Fruit fly (Drosophila melanogaster) whole organism, embryonic: ENCODE measurements around the gene CG43672.

Source experiments
- Aef1 ChIP-seq: fragments of 200-800 bp; sonication (Bioruptor generic); IDR thresholded peaks from 3 replicates; pipeline ENCODE4 v1.3.6; 2022; ENCODE audit warnings: missing biosample characterization, missing genetic modification characterization
- Blimp-1 ChIP-seq: fragments of 200-800 bp; sonication (Bioruptor generic); optimal IDR thresholded peaks from 3 replicates; lab custom pipeline; 2018; ENCODE audit warnings: missing biosample characterization, missing genetic modification characterization, mild to moderate bottlenecking, moderate library complexity, missing genetic modification reagents
- CG10321 ChIP-seq: fragments of 200-800 bp; sonication (Bioruptor generic); IDR thresholded peaks from 2 replicates; pipeline ENCODE4 v1.3.6; 2022; ENCODE audit warnings: missing biosample characterization, missing genetic modification characterization
- CG10959 ChIP-seq: fragments of 200-800 bp; sonication (Bioruptor generic); IDR thresholded peaks from 2 replicates; pipeline ENCODE4 v1.3.6; 2022; ENCODE audit warnings: missing biosample characterization, missing genetic modification characterization
- CG11456 ChIP-seq: fragments of 200-800 bp; sonication (Bioruptor generic); IDR thresholded peaks from 3 replicates; pipeline ENCODE4 v1.3.6; 2022; ENCODE audit warnings: missing biosample characterization, missing genetic modification characterization
- CG12155 ChIP-seq: fragments of 200-800 bp; sonication (Bioruptor generic); optimal IDR thresholded peaks from 3 replicates; lab custom pipeline; 2016; ENCODE audit warnings: missing biosample characterization, missing genetic modification characterization
- CG12299 ChIP-seq: fragments of 200-800 bp; sonication (Bioruptor generic); optimal IDR thresholded peaks from 2 replicates; lab custom pipeline; 2018; ENCODE audit warnings: missing biosample characterization, mild to moderate bottlenecking, missing genetic modification characterization
- CG12391 ChIP-seq: fragments of 200-800 bp; sonication (Bioruptor generic); optimal IDR thresholded peaks from 3 replicates; lab custom pipeline; 2018; ENCODE audit warnings: missing biosample characterization, mild to moderate bottlenecking, missing genetic modification characterization, moderate library complexity
- CG13775 ChIP-seq: fragments of 200-800 bp; sonication (Bioruptor generic); optimal IDR thresholded peaks from 3 replicates; lab custom pipeline; 2017; ENCODE audit warnings: missing biosample characterization, mild to moderate bottlenecking, missing genetic modification characterization
- CG14667 ChIP-seq: fragments of 200-800 bp; sonication (Bioruptor generic); IDR thresholded peaks from 2 replicates; pipeline ENCODE4 v1.3.6; 2022; ENCODE audit warnings: missing biosample characterization, missing genetic modification characterization
- CG17361 ChIP-seq: fragments of 200-800 bp; sonication (Bioruptor generic); IDR thresholded peaks from 3 replicates; pipeline ENCODE4 v1.3.6; 2022; ENCODE audit warnings: missing biosample characterization, missing genetic modification characterization
- CG17802 ChIP-seq: fragments of 200-800 bp; sonication (Bioruptor generic); optimal IDR thresholded peaks from 2 replicates; lab custom pipeline; 2018; ENCODE audit warnings: missing biosample characterization, mild to moderate bottlenecking, missing genetic modification characterization, moderate library complexity
- CG3065 ChIP-seq: fragments of 200-800 bp; sonication (Bioruptor generic); optimal IDR thresholded peaks from 2 replicates; lab custom pipeline; 2016; ENCODE audit warnings: missing biosample characterization, missing genetic modification characterization
- CG4707 ChIP-seq: fragments of 200-800 bp; sonication (Bioruptor generic); optimal IDR thresholded peaks from 2 replicates; lab custom pipeline; 2018; ENCODE audit warnings: missing biosample characterization, mild to moderate bottlenecking, missing genetic modification characterization, moderate library complexity
- CG6175 ChIP-seq: fragments of 200-800 bp; sonication (Bioruptor generic); IDR thresholded peaks from 3 replicates; pipeline ENCODE4 v1.3.6; 2022; ENCODE audit warnings: missing biosample characterization, missing genetic modification characterization
- CG8478 ChIP-seq: fragments of >200 bp; optimal IDR thresholded peaks from 2 replicates; lab custom pipeline; 2018
- CG8765 ChIP-seq: fragments of 200-800 bp; sonication (Bioruptor generic); IDR thresholded peaks from 2 replicates; pipeline ENCODE4 v1.3.6; 2022; ENCODE audit warnings: missing biosample characterization, missing genetic modification characterization
- CG8924 ChIP-seq: fragments of 200-800 bp; optimal IDR thresholded peaks from 3 replicates; lab custom pipeline; 2019; ENCODE audit warnings: missing biosample characterization, mild to moderate bottlenecking, missing genetic modification characterization, moderate library complexity
- CG9727 ChIP-seq: fragments of 200-800 bp; sonication (Bioruptor generic); optimal IDR thresholded peaks from 3 replicates; lab custom pipeline; 2017; ENCODE audit warnings: missing biosample characterization, mild to moderate bottlenecking, missing genetic modification characterization
- CTCF ChIP-seq: fragments of 200-800 bp; sonication (Bioruptor generic); optimal IDR thresholded peaks from 2 replicates; lab custom pipeline; 2017; ENCODE audit warnings: missing biosample characterization, mild to moderate bottlenecking, missing genetic modification characterization, moderate library complexity
- CkIIα-i1 ChIP-seq: fragments of 200-800 bp; sonication (Bioruptor generic); IDR thresholded peaks from 2 replicates; pipeline ENCODE4 v1.3.6; 2022; ENCODE audit warnings: missing biosample characterization, missing genetic modification characterization
- D19A ChIP-seq: fragments of 200-800 bp; optimal IDR thresholded peaks from 3 replicates; lab custom pipeline; 2019; ENCODE audit warnings: missing biosample characterization, mild to moderate bottlenecking, missing genetic modification characterization, moderate library complexity
- E2f1 ChIP-seq: fragments of 200-800 bp; sonication (Bioruptor generic); IDR thresholded peaks from 2 replicates; pipeline ENCODE4 v1.3.6; 2022; ENCODE audit warnings: missing biosample characterization, missing genetic modification characterization
- E2f2 ChIP-seq: fragments of 200-800 bp; sonication (Bioruptor generic); IDR thresholded peaks from 2 replicates; pipeline ENCODE4 v1.3.6; 2022; ENCODE audit warnings: missing biosample characterization, missing genetic modification characterization
- Ets65A ChIP-seq: fragments of 200-800 bp; sonication (Bioruptor generic); peaks from one replicate; lab custom pipeline; 2016; ENCODE audit warnings: missing biosample characterization, missing genetic modification characterization
- Ets97D ChIP-seq: fragments of 200-800 bp; sonication (Bioruptor generic); optimal IDR thresholded peaks from 3 replicates; lab custom pipeline; 2016; ENCODE audit warnings: missing biosample characterization, missing genetic modification characterization
- Opbp ChIP-seq: fragments of 200-800 bp; sonication (Bioruptor generic); IDR thresholded peaks from 3 replicates; pipeline ENCODE4 v1.3.6; 2022; ENCODE audit warnings: missing biosample characterization, missing genetic modification characterization; ENCODE audit not compliant: partially characterized antibody
- Sry-δ ChIP-seq: fragments of 200-800 bp; sonication (Bioruptor generic); optimal IDR thresholded peaks from 2 replicates; lab custom pipeline; 2016; ENCODE audit warnings: missing biosample characterization, missing genetic modification characterization
- Usf ChIP-seq: fragments of 200-800 bp; sonication (Bioruptor generic); optimal IDR thresholded peaks from 2 replicates; lab custom pipeline; 2017; ENCODE audit warnings: missing genotype, missing biosample characterization, missing genetic modification characterization
- Xbp1 ChIP-seq: fragments of 200-800 bp; sonication (Bioruptor generic); optimal IDR thresholded peaks from 3 replicates; lab custom pipeline; 2016; ENCODE audit warnings: missing biosample characterization, mild to moderate bottlenecking, missing genetic modification characterization
- aop ChIP-seq: fragments of 200-800 bp; sonication (Bioruptor generic); IDR thresholded peaks from 2 replicates; pipeline ENCODE4 v1.3.6; 2022; ENCODE audit warnings: missing biosample characterization, missing genetic modification characterization
- bcd ChIP-seq: fragments of 200-800 bp; sonication (Bioruptor generic); optimal IDR thresholded peaks from 2 replicates; lab custom pipeline; 2017; ENCODE audit warnings: missing biosample characterization, mild to moderate bottlenecking, missing genetic modification characterization
- ci ChIP-seq: fragments of 200-800 bp; sonication (Bioruptor generic); IDR thresholded peaks from 3 replicates; pipeline ENCODE4 v1.3.6; 2022; ENCODE audit warnings: missing biosample characterization, missing genetic modification characterization
- gfzf ChIP-seq: fragments of 200-800 bp; sonication (Bioruptor generic); optimal IDR thresholded peaks from 2 replicates; lab custom pipeline; 2016; ENCODE audit warnings: missing biosample characterization, mild to moderate bottlenecking, missing genetic modification characterization, moderate library complexity
- grau ChIP-seq: fragments of 200-800 bp; optimal IDR thresholded peaks from 3 replicates; lab custom pipeline; 2019; ENCODE audit warnings: missing biosample characterization, mild to moderate bottlenecking, missing genetic modification characterization, moderate library complexity
- gro ChIP-seq: fragments of 200-800 bp; sonication (Bioruptor generic); optimal IDR thresholded peaks from 2 replicates; lab custom pipeline; 2016; ENCODE audit warnings: missing biosample characterization, missing genetic modification characterization
- hkb ChIP-seq, 2 experiments: fragments of 200-800 bp in 1 of 2; fragments of >200 bp in 1 of 2; sonication (Bioruptor generic) in 1 of 2; IDR thresholded peaks in 1 of 2; optimal IDR thresholded peaks in 1 of 2; 2 replicates each; pipeline versions ENCODE4 v1.3.6 to Lab custom; 2017 to 2022; ENCODE audit warnings: missing biosample characterization in 1 of 2, missing genetic modification characterization in 1 of 2
- mld ChIP-seq: fragments of 200-800 bp; sonication (Bioruptor generic); IDR thresholded peaks from 3 replicates; pipeline ENCODE4 v1.3.6; 2022; ENCODE audit warnings: missing biosample characterization, missing genetic modification characterization; ENCODE audit not compliant: partially characterized antibody
- pan ChIP-seq, 4 experiments: fragments of >200 bp in 3 of 4; fragments of 200-800 bp in 1 of 4; sonication (Bioruptor generic) in 1 of 4; optimal IDR thresholded peaks in 3 of 4; IDR thresholded peaks in 1 of 4; 2 replicates each; pipeline versions ENCODE4 v1.3.6 to Lab custom; 2017 to 2022; ENCODE audit warnings: missing biosample characterization in 2 of 4, missing genetic modification characterization in 2 of 4, mixed read lengths in 1 of 4
- pfk ChIP-seq: fragments of 200-800 bp; sonication (Bioruptor generic); optimal IDR thresholded peaks from 2 replicates; lab custom pipeline; 2018; ENCODE audit warnings: missing biosample characterization, mild to moderate bottlenecking, missing genetic modification characterization, moderate library complexity
- psq ChIP-seq: fragments of 200-800 bp; sonication (Bioruptor generic); optimal IDR thresholded peaks from 2 replicates; lab custom pipeline; 2017; ENCODE audit warnings: missing biosample characterization, missing genetic modification characterization
- ro ChIP-seq: fragments of 200-800 bp; sonication (Bioruptor generic); IDR thresholded peaks from 2 replicates; pipeline ENCODE4 v1.3.6; 2022; ENCODE audit warnings: missing biosample characterization, missing genetic modification characterization
- salm ChIP-seq: fragments of 200-800 bp; sonication (Bioruptor generic); optimal IDR thresholded peaks from 2 replicates; lab custom pipeline; 2018; ENCODE audit warnings: missing biosample characterization, mild to moderate bottlenecking, missing genetic modification characterization
- sd ChIP-seq: fragments of 200-800 bp; sonication (Bioruptor generic); optimal IDR thresholded peaks from 3 replicates; lab custom pipeline; 2018; ENCODE audit warnings: missing biosample characterization, mild to moderate bottlenecking, missing genetic modification characterization, moderate library complexity
- sob ChIP-seq: fragments of 200-800 bp; sonication (Bioruptor generic); IDR thresholded peaks from 2 replicates; pipeline ENCODE4 v1.3.6; 2022; ENCODE audit warnings: missing biosample characterization, missing genetic modification characterization
- stwl ChIP-seq: fragments of 200-800 bp; sonication (Bioruptor generic); optimal IDR thresholded peaks from 3 replicates; lab custom pipeline; 2018; ENCODE audit warnings: missing biosample characterization, mild to moderate bottlenecking, missing genetic modification characterization, moderate library complexity
- sug ChIP-seq: fragments of 200-800 bp; optimal IDR thresholded peaks from 2 replicates; lab custom pipeline; 2019; ENCODE audit warnings: missing biosample characterization, mild to moderate bottlenecking, missing genetic modification characterization, moderate library complexity
- tup ChIP-seq: fragments of 200-800 bp; sonication (Bioruptor generic); optimal IDR thresholded peaks from 2 replicates; lab custom pipeline; 2016; ENCODE audit warnings: missing biosample characterization, mild to moderate bottlenecking, missing genetic modification characterization, moderate library complexity
- twi ChIP-seq: fragments of 200-800 bp; optimal IDR thresholded peaks from 2 replicates; lab custom pipeline; 2019; ENCODE audit warnings: missing biosample characterization, mild to moderate bottlenecking, missing genetic modification characterization, moderate library complexity
- zf30C ChIP-seq: fragments of 200-800 bp; sonication (Bioruptor generic); optimal IDR thresholded peaks from 3 replicates; lab custom pipeline; 2018; ENCODE audit warnings: missing biosample characterization, mild to moderate bottlenecking, missing genetic modification characterization

CG43672 gene

DNA sequence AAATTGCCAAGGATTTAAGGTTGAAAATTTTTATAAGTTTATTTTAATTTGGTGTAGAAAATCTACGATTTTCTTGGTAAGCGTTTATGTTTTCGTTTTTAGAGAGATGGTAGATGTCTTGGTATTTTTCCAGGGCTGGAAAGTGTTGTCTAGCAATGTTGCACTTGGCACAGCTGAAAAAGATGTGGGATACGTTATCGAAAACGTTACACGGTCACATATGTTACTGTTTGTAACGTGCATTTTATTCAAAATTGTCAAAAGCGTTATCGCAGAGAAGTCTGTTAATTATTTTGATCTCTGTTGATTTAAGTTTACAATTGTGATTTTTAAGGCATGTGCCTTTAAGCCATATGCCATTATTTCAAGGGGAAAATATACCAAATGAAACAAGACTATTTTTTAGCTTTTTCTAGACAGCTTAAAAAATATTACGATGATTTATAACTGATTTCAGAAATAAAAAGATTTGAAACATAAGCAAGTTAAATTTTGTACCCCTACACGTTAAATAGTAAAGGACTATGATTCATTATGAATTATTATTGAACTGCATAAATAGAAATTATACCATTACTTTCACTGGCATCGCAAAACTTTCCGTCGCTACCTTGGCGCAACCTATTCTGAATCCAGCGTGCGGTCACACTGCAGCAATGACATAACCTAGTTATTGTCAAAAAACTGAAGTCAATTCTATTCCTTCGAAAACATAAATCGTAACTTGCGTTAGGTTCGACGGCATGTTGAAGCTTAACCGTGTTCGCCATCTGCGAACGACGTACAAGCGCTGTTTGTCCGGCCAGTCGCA is 12.9 kb downstream of the CG43672 start, which contains the start of the genes Paf-AHalpha and mRpS30 (continued):
- TF ChIP-seq stwl (tag; lab: Kevin White, UChicago) (peak; percentile 9), CG8924 (tag; lab: Kevin White, UChicago) (no peak), pfk (GFP tag; lab: Kevin White, UChicago) (no peak), CG4707 (GFP tag; lab: Kevin White, UChicago) (no peak), psq (no peak), salm (tag; lab: Kevin White, UChicago) (no peak), pan (optimal IDR thresholded peaks at IDR 0.05; lab: Kevin White, UChicago) (no peak), pan (GFP tag; optimal IDR thresholded peaks at IDR 0.05 in 1 of 2, IDR thresholded peaks at IDR 0.05 in 1 of 2) (no peak), Ets97D (GFP tag; lab: Kevin White, UChicago) (peak; percentile 53), gfzf (GFP tag; lab: Kevin White, UChicago) (peak; percentile 69), CkIIα-i1 (GFP tag; lab: Robert Waterston, UW) (no peak), CG8765 (GFP tag; lab: Robert Waterston, UW) (no peak), CTCF (GFP tag; lab: Kevin White, UChicago) (no peak), aop (no peak), CG6175 (GFP tag; lab: Robert Waterston, UW) (no peak), CG8478 (no peak), CG10959 (GFP tag; lab: Robert Waterston, UW) (no peak), twi (no peak), CG17361 (GFP tag; lab: Robert Waterston, UW) (no peak), sd (tag; lab: Kevin White, UChicago) (no peak), Aef1 (GFP tag; lab: Robert Waterston, UW) (no peak), sob (GFP tag; lab: Robert Waterston, UW) (no peak), grau (tag; lab: Kevin White, UChicago) (no peak), Blimp-1 (GFP tag; lab: Kevin White, UChicago) (no peak), mld (GFP tag; lab: Robert Waterston, UW) (no peak), zf30C (no peak), Usf (GFP tag; lab: Kevin White, UChicago) (no peak), CG12299 (tag; lab: Kevin White, UChicago) (no peak), gro (GFP tag; lab: Kevin White, UChicago) (no peak), ci (GFP tag; lab: Robert Waterston, UW) (no peak), Sry-δ (peak; percentile 71), CG12391 (peak; percentile 5), hkb (optimal IDR thresholded peaks at IDR 0.05; lab: Kevin White, UChicago) (no peak), hkb (GFP tag; IDR thresholded peaks at IDR 0.05; lab: Robert Waterston, UW) (no peak), CG3065 (no peak), CG11456 (GFP tag; lab: Robert Waterston, UW) (no peak), CG12155 (no peak), D19A (tag; lab: Kevin White, UChicago) (no peak), CG14667 (GFP tag; lab: Robert Waterston, UW) (no peak), CG10321 (GFP tag; lab: Robert Waterston, UW) (no peak), CG13775 (GFP tag; lab: Kevin White, UChicago) (no peak), CG17802 (tag; lab: Kevin White, UChicago) (no peak), Xbp1 (GFP tag; lab: Kevin White, UChicago) (no peak), E2f1 (no peak), E2f2 (GFP tag; lab: Robert Waterston, UW) (peak; percentile 26; the same call in 1 of the 2 replicates), bcd (GFP tag; lab: Kevin White, UChicago) (no peak), tup (GFP tag; lab: Kevin White, UChicago) (no peak), Ets65A (no peak), CG9727 (GFP tag; lab: Kevin White, UChicago) (no peak), ro (GFP tag; lab: Robert Waterston, UW) (no peak), Opbp (GFP tag; lab: Robert Waterston, UW) (peak; percentile 18; the same call in 1 of the 3 replicates), sug (tag; lab: Kevin White, UChicago) (no peak)
